Worm (Caenorhabditis elegans) whole organism, young adult: Measurements from ENCODE around the gene F09F9.5.

Source experiments
- B0019.2 ChIP-seq: fragments of 200-800 bp; sonication (Bioruptor generic); conservative IDR thresholded peaks from 2 replicates; pipeline ENCODE4 v1.3.6; 2022; ENCODE audit warnings: missing genetic modification reagents, missing genetic modification characterization, missing compliant biosample characterization
- C17E4.6 ChIP-seq: fragments of 200-800 bp; sonication (Bioruptor generic); IDR thresholded peaks from 2 replicates; pipeline ENCODE4 v1.3.6; 2022; ENCODE audit warnings: missing genetic modification reagents, missing genetic modification characterization, missing compliant biosample characterization
- F23B12.7 ChIP-seq: sonication (generic microtip); optimal IDR thresholded peaks from 2 replicates; lab custom pipeline; 2017; ENCODE audit warnings: missing genetic modification characterization, mild to moderate bottlenecking, missing compliant biosample characterization, antibody characterized with exemption, moderate library complexity; ENCODE audit not compliant: insufficient read depth
- F39B2.1 ChIP-seq: fragments of 200-800 bp; sonication (Bioruptor generic); IDR thresholded peaks from 2 replicates; pipeline ENCODE4 v1.3.6; 2022; ENCODE audit warnings: missing genetic modification reagents, missing genetic modification characterization, missing compliant biosample characterization
- F52B5.7 ChIP-seq: sonication (generic microtip); optimal IDR thresholded peaks from 2 replicates; lab custom pipeline; 2016; ENCODE audit warnings: mild to moderate bottlenecking, missing genetic modification characterization, missing compliant biosample characterization
- F55B11.4 ChIP-seq: sonication (generic microtip); optimal IDR thresholded peaks from 2 replicates; lab custom pipeline; 2016; ENCODE audit warnings: missing compliant biosample characterization, missing genetic modification characterization, borderline replicate concordance; ENCODE audit not compliant: insufficient read depth
- K11D2.4 ChIP-seq: fragments of 200-800 bp; sonication (Bioruptor generic); IDR thresholded peaks from 2 replicates; pipeline ENCODE4 v1.3.6; 2022; ENCODE audit warnings: missing genetic modification reagents, missing genetic modification characterization, missing compliant biosample characterization
- K12H6.12 ChIP-seq: fragments of 200-800 bp; sonication (Bioruptor generic); optimal IDR thresholded peaks from 2 replicates; lab custom pipeline; 2018; ENCODE audit warnings: mild to moderate bottlenecking, missing genetic modification characterization, missing compliant biosample characterization
- Y53G8AR.9 ChIP-seq: fragments of 200-800 bp; sonication (Bioruptor generic); conservative IDR thresholded peaks from 2 replicates; pipeline ENCODE4 v1.3.6; 2022; ENCODE audit warnings: missing genetic modification reagents, missing genetic modification characterization, missing compliant biosample characterization
- Y56A3A.18 ChIP-seq: fragments of 200-800 bp; sonication (Bioruptor generic); IDR thresholded peaks from 2 replicates; pipeline ENCODE4 v1.3.6; 2022; ENCODE audit warnings: missing genetic modification reagents, missing genetic modification characterization, missing compliant biosample characterization
- Y67H2A.10 ChIP-seq: fragments of 200-800 bp; sonication (Bioruptor generic); conservative IDR thresholded peaks from 2 replicates; pipeline ENCODE4 v1.3.6; 2022; ENCODE audit warnings: missing genetic modification reagents, missing genetic modification characterization, missing compliant biosample characterization
- ZK185.1 ChIP-seq: sonication (generic microtip); optimal IDR thresholded peaks from 2 replicates; lab custom pipeline; 2016; ENCODE audit warnings: mild to moderate bottlenecking, missing genetic modification characterization, missing compliant biosample characterization; ENCODE audit not compliant: poor library complexity, severe bottlenecking
- akir-1 ChIP-seq: fragments of 200-800 bp; sonication (Bioruptor generic); optimal IDR thresholded peaks from 2 replicates; lab custom pipeline; 2018; ENCODE audit warnings: mild to moderate bottlenecking, missing genetic modification characterization, moderate library complexity, missing compliant biosample characterization
- ama-1 ChIP-seq, 3 experiments: fragments of 150-350 bp in 1 of 3; sonication (generic microtip) in 2 of 3; optimal IDR thresholded peaks; 2 replicates each; lab custom pipeline; 2014 to 2018; ENCODE audit warnings: missing biosample characterization in 2 of 3, missing genetic modification characterization in 2 of 3, missing genetic modification reagents in 2 of 3
- aptf-3 ChIP-seq: fragments of 200-800 bp; sonication (Bioruptor generic); IDR thresholded peaks from 2 replicates; pipeline ENCODE4 v1.3.6; 2022; ENCODE audit warnings: missing genetic modification characterization, missing compliant biosample characterization
- athp-1 ChIP-seq: sonication (generic microtip); optimal IDR thresholded peaks from 2 replicates; lab custom pipeline; 2017; ENCODE audit warnings: mild to moderate bottlenecking, missing genetic modification characterization, missing compliant biosample characterization
- attf-6 ChIP-seq: fragments of 200-800 bp; sonication (Bioruptor generic); IDR thresholded peaks from 2 replicates; pipeline ENCODE4 v1.3.6; 2022; ENCODE audit warnings: missing genetic modification reagents, missing genetic modification characterization, missing compliant biosample characterization
- ceh-27 ChIP-seq: fragments of 200-800 bp; sonication (Bioruptor generic); optimal IDR thresholded peaks from 2 replicates; lab custom pipeline; 2018; ENCODE audit warnings: mild to moderate bottlenecking, missing genetic modification characterization, moderate library complexity, missing compliant biosample characterization
- ceh-58 ChIP-seq: fragments of 200-800 bp; sonication (Bioruptor generic); IDR thresholded peaks from 2 replicates; pipeline ENCODE4 v1.3.6; 2022; ENCODE audit warnings: missing genetic modification characterization, missing compliant biosample characterization
- ceh-91 ChIP-seq: fragments of 200-800 bp; sonication (Bioruptor generic); IDR thresholded peaks from 2 replicates; pipeline ENCODE4 v1.3.6; 2022; ENCODE audit warnings: missing genetic modification reagents, missing genetic modification characterization, missing compliant biosample characterization
- die-1 ChIP-seq: sonication (generic microtip); optimal IDR thresholded peaks from 2 replicates; lab custom pipeline; 2016; ENCODE audit warnings: missing genotype, mild to moderate bottlenecking, missing genetic modification characterization, missing compliant biosample characterization
- dox-1 ChIP-seq: fragments of 200-800 bp; sonication (Bioruptor generic); IDR thresholded peaks from 2 replicates; pipeline ENCODE4 v1.3.6; 2022; ENCODE audit warnings: missing genetic modification reagents, missing genetic modification characterization, missing compliant biosample characterization
- dpl-1 ChIP-seq: fragments of 150-350 bp; optimal IDR thresholded peaks from 2 replicates; lab custom pipeline; 2014; ENCODE audit warnings: missing biosample characterization, missing genetic modification reagents, missing genetic modification characterization
- egl-18 ChIP-seq: fragments of 200-800 bp; sonication (Bioruptor generic); IDR thresholded peaks from 2 replicates; pipeline ENCODE4 v1.3.6; 2022; ENCODE audit warnings: missing genetic modification reagents, missing genetic modification characterization, missing compliant biosample characterization
- ekl-4 ChIP-seq: fragments of 200-800 bp; sonication (Bioruptor generic); IDR thresholded peaks from 2 replicates; pipeline ENCODE4 v1.3.6; 2022; ENCODE audit warnings: missing genetic modification reagents, missing genetic modification characterization, missing compliant biosample characterization
- hlh-12 ChIP-seq: sonication (generic microtip); optimal IDR thresholded peaks from 2 replicates; lab custom pipeline; 2016; ENCODE audit warnings: missing genetic modification characterization, missing compliant biosample characterization
- let-607 ChIP-seq, 2 experiments: fragments of 200-800 bp in 1 of 2; sonication (Bioruptor generic) in 1 of 2; sonication (generic microtip) in 1 of 2; optimal IDR thresholded peaks; 2 replicates each; lab custom pipeline; 2016 to 2018; ENCODE audit warnings: mild to moderate bottlenecking in 2 of 2, missing compliant biosample characterization in 2 of 2, missing genetic modification characterization in 2 of 2, moderate library complexity in 2 of 2, missing genotype in 1 of 2
- lin-35 ChIP-seq, 3 experiments: fragments of 150-350 bp in 2 of 3; sonication (generic microtip) in 1 of 3; optimal IDR thresholded peaks; 2 replicates each; lab custom pipeline; 2014 to 2018; ENCODE audit warnings: missing biosample characterization in 3 of 3, missing genetic modification characterization in 3 of 3, missing genetic modification reagents in 3 of 3
- lin-40 ChIP-seq: sonication (generic microtip); optimal IDR thresholded peaks from 2 replicates; lab custom pipeline; 2016; ENCODE audit warnings: missing genetic modification characterization, mild to moderate bottlenecking, missing compliant biosample characterization, missing genotype, missing genetic modification reagents
- madf-8 ChIP-seq: fragments of 200-800 bp; sonication (Bioruptor generic); conservative IDR thresholded peaks from 2 replicates; pipeline ENCODE4 v1.3.6; 2022; ENCODE audit warnings: missing genetic modification reagents, missing genetic modification characterization, missing compliant biosample characterization
- nfya-1 ChIP-seq: sonication (generic microtip); optimal IDR thresholded peaks from 2 replicates; lab custom pipeline; 2017; ENCODE audit warnings: antibody characterized with exemption, missing compliant biosample characterization, missing genetic modification characterization, borderline replicate concordance; ENCODE audit not compliant: insufficient read depth
- nhr-80 ChIP-seq: sonication (generic microtip); optimal IDR thresholded peaks from 2 replicates; lab custom pipeline; 2016; ENCODE audit warnings: missing genetic modification characterization, missing compliant biosample characterization
- rec-8 ChIP-seq, 2 experiments: sonication (generic microtip); optimal IDR thresholded peaks; 2 replicates each; lab custom pipeline; 2016; ENCODE audit warnings: mild to moderate bottlenecking in 2 of 2, missing genetic modification characterization in 2 of 2, missing genetic modification reagents in 2 of 2, missing genotype in 2 of 2, missing biosample characterization in 1 of 2, missing compliant biosample characterization in 1 of 2, moderate library complexity in 1 of 2
- sptf-2 ChIP-seq: fragments of 200-800 bp; sonication (Bioruptor generic); optimal IDR thresholded peaks from 2 replicates; lab custom pipeline; 2018; ENCODE audit warnings: mild to moderate bottlenecking, missing genetic modification characterization, missing compliant biosample characterization
- tlf-1 ChIP-seq: fragments of 200-800 bp; sonication (Bioruptor generic); optimal IDR thresholded peaks from 2 replicates; lab custom pipeline; 2018; ENCODE audit warnings: mild to moderate bottlenecking, missing genetic modification characterization, missing compliant biosample characterization
- unc-62 ChIP-seq: fragments of 150-350 bp; optimal IDR thresholded peaks from 2 replicates; lab custom pipeline; 2014; ENCODE audit warnings: missing biosample characterization, missing genetic modification reagents, missing genetic modification characterization
- zfh-2 ChIP-seq: fragments of 200-800 bp; sonication (Bioruptor generic); conservative IDR thresholded peaks from 2 replicates; pipeline ENCODE4 v1.3.6; 2022; ENCODE audit warnings: missing genetic modification reagents, missing genetic modification characterization, missing compliant biosample characterization
- ztf-25 ChIP-seq: fragments of 200-800 bp; sonication (Bioruptor generic); IDR thresholded peaks from 2 replicates; pipeline ENCODE4 v1.3.6; 2022; ENCODE audit warnings: missing genetic modification reagents, missing genetic modification characterization, missing compliant biosample characterization

The F09F9.5 gene

DNA sequence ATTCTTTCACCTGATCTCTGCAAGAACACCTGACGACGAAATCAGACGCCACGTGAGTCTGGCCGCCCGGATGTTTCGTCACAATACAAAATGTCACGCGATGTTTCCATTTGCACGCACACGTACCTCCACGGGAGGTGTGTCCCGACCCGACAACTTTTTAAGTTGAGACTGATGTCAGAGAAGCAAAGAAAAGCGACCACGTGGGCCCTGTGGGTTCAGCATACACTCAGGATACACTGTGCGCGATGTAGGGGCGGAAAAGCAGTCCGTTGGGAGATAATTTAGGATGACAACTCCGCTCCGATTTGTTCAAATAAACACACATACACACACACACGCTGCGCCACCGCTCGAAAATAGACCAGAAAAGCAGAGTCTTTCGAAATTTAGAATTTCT is 24.5 kb downstream of the F09F9.5 start (continued):
- TF ChIP-seq K11D2.4 = peak; percentile 86
- TF ChIP-seq die-1 = peak; percentile 17

DNA sequence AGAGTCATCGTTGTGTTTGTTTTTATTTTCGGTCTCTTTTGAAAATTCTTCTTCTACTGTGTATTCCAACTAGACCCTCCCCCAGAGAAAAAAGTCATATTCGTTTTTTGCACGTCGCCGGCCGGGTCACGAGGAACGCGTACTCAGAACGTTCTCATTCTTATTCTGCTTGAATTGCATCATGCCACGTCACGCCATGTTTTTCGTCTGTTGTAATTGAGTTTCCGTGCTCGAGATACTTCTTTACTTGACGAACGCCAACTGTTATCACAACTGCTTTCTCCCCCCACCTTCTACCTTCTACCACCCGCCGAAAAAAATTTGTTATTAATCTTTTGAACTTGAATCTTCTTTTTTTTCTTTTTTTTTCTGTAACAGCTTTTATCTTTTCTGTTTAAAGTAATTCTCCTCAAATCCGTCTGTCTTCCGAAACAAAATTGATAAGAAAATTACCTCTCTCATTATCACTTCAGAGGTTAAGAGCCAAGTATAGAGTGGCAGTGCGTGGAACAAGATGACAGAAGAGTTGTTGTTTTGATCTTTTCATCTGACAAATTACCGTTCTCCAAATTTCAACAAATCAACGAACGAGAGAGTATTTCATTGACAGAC is 25.0 kb downstream of the F09F9.5 start:
- no peak for TF ChIP-seq Y56A3A.18 (GFP tag; lab: Robert Waterston, UW)
- TF ChIP-seq athp-1 (tag; lab: Kevin White, UChicago) = no peak
- no peak for TF ChIP-seq tlf-1
- TF ChIP-seq ztf-25 = no peak
- TF ChIP-seq egl-18 (GFP tag; lab: Robert Waterston, UW) = no peak
- TF ChIP-seq nfya-1 (tag; lab: Kevin White, UChicago) = no peak
- peak; percentile 13 for TF ChIP-seq unc-62
- no peak for TF ChIP-seq dox-1
- TF ChIP-seq C17E4.6 (GFP tag; lab: Robert Waterston, UW) = no peak
- TF ChIP-seq ekl-4 (GFP tag; lab: Robert Waterston, UW) = peak; percentile 62
- TF ChIP-seq Y67H2A.10 = no peak
- no peak for TF ChIP-seq B0019.2 (GFP tag; lab: Robert Waterston, UW)
- TF ChIP-seq K12H6.12 (tag; lab: Kevin White, UChicago) = peak; percentile 14
- TF ChIP-seq akir-1 (GFP tag; lab: Kevin White, UChicago) = no peak
- TF ChIP-seq sptf-2 = no peak
- no peak for TF ChIP-seq zfh-2 (GFP tag; lab: Robert Waterston, UW)
- TF ChIP-seq lin-40 (tag; lab: Kevin White, UChicago) = no peak
- TF ChIP-seq F52B5.7 (tag; lab: Kevin White, UChicago) = no peak
- TF ChIP-seq ceh-27 (GFP tag; lab: Kevin White, UChicago) = no peak
- no peak for TF ChIP-seq madf-8 (GFP tag; lab: Robert Waterston, UW)
- no peak for TF ChIP-seq F55B11.4 (tag; lab: Kevin White, UChicago)
- peak in 1 of 2 experiments; percentile 34 for TF ChIP-seq let-607 (tag; optimal IDR thresholded peaks at IDR 0.05; lab: Kevin White, UChicago)
- peak; percentile 19 for TF ChIP-seq ama-1 (optimal IDR thresholded peaks at IDR 0.05; lab: Kevin White, UChicago)
- TF ChIP-seq ama-1 (GFP tag; optimal IDR thresholded peaks at IDR 0.05; lab: Kevin White, UChicago) = no peak
- peak; percentile 48 for TF ChIP-seq nhr-80 (tag; lab: Kevin White, UChicago)
- no peak for TF ChIP-seq hlh-12 (tag; lab: Kevin White, UChicago)
- no peak for TF ChIP-seq ceh-58 (GFP tag; lab: Robert Waterston, UW)
- TF ChIP-seq attf-6 (GFP tag; lab: Robert Waterston, UW) = no peak
- peak; percentile 16 for TF ChIP-seq ZK185.1 (tag; lab: Kevin White, UChicago)
- TF ChIP-seq ceh-91 (GFP tag; lab: Robert Waterston, UW) = no peak
- no peak for TF ChIP-seq Y53G8AR.9 (GFP tag; lab: Robert Waterston, UW)
- no peak for TF ChIP-seq F23B12.7
- peak in 1 of 3 experiments; percentile 22 for TF ChIP-seq lin-35 (GFP tag; optimal IDR thresholded peaks at IDR 0.05; lab: Kevin White, UChicago)
- peak; percentile 65 for TF ChIP-seq K11D2.4
- TF ChIP-seq rec-8 (tag; optimal IDR thresholded peaks at IDR 0.05; lab: Kevin White, UChicago) = no peak
- no peak for TF ChIP-seq aptf-3
- no peak for TF ChIP-seq F39B2.1 (GFP tag; lab: Robert Waterston, UW)
- TF ChIP-seq dpl-1 (GFP tag; lab: Kevin White, UChicago) = no peak
